Worm (Caenorhabditis elegans) whole organism, L3 larva: ENCODE data around the gene ccpp-6.

ENCODE experiments used
- R02D3.7 ChIP-seq: fragments of 150-350 bp; optimal IDR thresholded peaks from 2 replicates; lab custom pipeline; 2014; ENCODE audit warnings: missing biosample characterization, missing genetic modification characterization
- ama-1 ChIP-seq: fragments of 150-350 bp; optimal IDR thresholded peaks from 2 replicates; lab custom pipeline; 2018
- ceh-16 ChIP-seq: sonication (generic microtip); optimal IDR thresholded peaks from 2 replicates; lab custom pipeline; 2017; ENCODE audit warnings: missing biosample characterization, missing genetic modification characterization
- ceh-28 ChIP-seq: fragments of 150-350 bp; optimal IDR thresholded peaks from 2 replicates; lab custom pipeline; 2014; ENCODE audit warnings: missing biosample characterization, missing genetic modification reagents, missing genetic modification characterization
- ceh-82 ChIP-seq: fragments of 150-350 bp; optimal IDR thresholded peaks from 2 replicates; lab custom pipeline; 2014; ENCODE audit warnings: missing biosample characterization, missing genetic modification characterization
- ceh-9 ChIP-seq: sonication (generic microtip); optimal IDR thresholded peaks from 2 replicates; lab custom pipeline; 2018; ENCODE audit warnings: missing biosample characterization, missing genetic modification characterization
- daf-12 ChIP-seq: fragments of 150-350 bp; optimal IDR thresholded peaks from 2 replicates; lab custom pipeline; 2014; ENCODE audit warnings: missing biosample characterization, missing genetic modification reagents, missing genetic modification characterization
- egl-27 ChIP-seq: sonication (generic microtip); optimal IDR thresholded peaks from 4 replicates; lab custom pipeline; 2017; ENCODE audit warnings: missing biosample characterization, missing genetic modification reagents, missing genetic modification characterization
- egl-5 ChIP-seq: fragments of 150-350 bp; optimal IDR thresholded peaks from 2 replicates; lab custom pipeline; 2017; ENCODE audit warnings: missing biosample characterization, missing genetic modification reagents, missing genetic modification characterization, inconsistent platforms
- elt-1 ChIP-seq: fragments of 150-350 bp; optimal IDR thresholded peaks from 2 replicates; lab custom pipeline; 2014; ENCODE audit warnings: missing biosample characterization, missing genetic modification characterization
- elt-2 ChIP-seq: sonication (generic microtip); optimal IDR thresholded peaks from 2 replicates; lab custom pipeline; 2016; ENCODE audit warnings: missing genetic modification reagents, mild to moderate bottlenecking, missing genetic modification characterization, missing compliant biosample characterization
- elt-3 ChIP-seq, 3 experiments: fragments of 150-350 bp in 1 of 3; sonication (generic microtip) in 2 of 3; optimal IDR thresholded peaks; 2 replicates in 2 of 3; 4 replicates in 1 of 3; lab custom pipeline; 2014 to 2017; ENCODE audit warnings: missing biosample characterization in 3 of 3, missing genetic modification characterization in 3 of 3
- eor-1 ChIP-seq, 2 experiments: fragments of 150-350 bp; optimal IDR thresholded peaks; 2 replicates each; lab custom pipeline; 2014 to 2018; ENCODE audit warnings: missing biosample characterization in 2 of 2, missing genetic modification characterization in 2 of 2
- fkh-10 ChIP-seq: sonication (generic microtip); optimal IDR thresholded peaks from 2 replicates; lab custom pipeline; 2017; ENCODE audit warnings: missing biosample characterization, missing genetic modification reagents, missing genetic modification characterization
- fkh-2 ChIP-seq: fragments of 150-350 bp; optimal IDR thresholded peaks from 2 replicates; lab custom pipeline; 2014; ENCODE audit warnings: missing biosample characterization, missing genetic modification reagents, missing genetic modification characterization
- fos-1 ChIP-seq: fragments of 150-350 bp; optimal IDR thresholded peaks from 2 replicates; lab custom pipeline; 2014; ENCODE audit warnings: missing biosample characterization, missing genetic modification characterization
- jun-1 ChIP-seq: fragments of 150-350 bp; optimal IDR thresholded peaks from 2 replicates; lab custom pipeline; 2014; ENCODE audit warnings: missing biosample characterization, missing genetic modification reagents, missing genetic modification characterization
- lin-15B ChIP-seq: fragments of 150-350 bp; optimal IDR thresholded peaks from 2 replicates; lab custom pipeline; 2014; ENCODE audit warnings: missing biosample characterization, missing genetic modification characterization
- lin-39 ChIP-seq: fragments of 150-350 bp; optimal IDR thresholded peaks from 2 replicates; lab custom pipeline; 2018; ENCODE audit warnings: missing biosample characterization, missing genetic modification reagents, missing genetic modification characterization
- lsy-12 ChIP-seq: sonication (generic microtip); optimal IDR thresholded peaks from 2 replicates; lab custom pipeline; 2016; ENCODE audit warnings: mild to moderate bottlenecking, missing genetic modification characterization, missing compliant biosample characterization
- mml-1 ChIP-seq: fragments of 150-350 bp; sonication (generic microtip); optimal IDR thresholded peaks from 3 replicates; lab custom pipeline; 2014; ENCODE audit warnings: missing biosample characterization, missing genetic modification characterization
- nfya-1 ChIP-seq: sonication (generic microtip); optimal IDR thresholded peaks from 2 replicates; lab custom pipeline; 2017; ENCODE audit warnings: missing genetic modification characterization, mild to moderate bottlenecking, missing compliant biosample characterization, antibody characterized with exemption, moderate library complexity; ENCODE audit not compliant: insufficient read depth
- nhr-11 ChIP-seq: fragments of 150-350 bp; optimal IDR thresholded peaks from 2 replicates; lab custom pipeline; 2014; ENCODE audit warnings: missing biosample characterization, missing genetic modification characterization
- nhr-12 ChIP-seq: fragments of 150-350 bp; optimal IDR thresholded peaks from 2 replicates; lab custom pipeline; 2014; ENCODE audit warnings: missing biosample characterization, missing genetic modification characterization
- nhr-237 ChIP-seq: fragments of 150-350 bp; optimal IDR thresholded peaks from 2 replicates; lab custom pipeline; 2014; ENCODE audit warnings: missing biosample characterization, missing genetic modification characterization
- nhr-28 ChIP-seq: fragments of 150-350 bp; optimal IDR thresholded peaks from 2 replicates; lab custom pipeline; 2014; ENCODE audit warnings: missing biosample characterization, missing genetic modification characterization
- nhr-43 ChIP-seq: sonication (generic microtip); optimal IDR thresholded peaks from 2 replicates; lab custom pipeline; 2016; ENCODE audit warnings: mild to moderate bottlenecking, missing genetic modification characterization, missing compliant biosample characterization; ENCODE audit not compliant: poor library complexity, severe bottlenecking
- nhr-67 ChIP-seq: fragments of 150-350 bp; optimal IDR thresholded peaks from 2 replicates; lab custom pipeline; 2014; ENCODE audit warnings: missing biosample characterization, missing genetic modification characterization
- nhr-76 ChIP-seq: fragments of 150-350 bp; sonication (generic microtip); optimal IDR thresholded peaks from 5 replicates; lab custom pipeline; 2014; ENCODE audit warnings: missing biosample characterization, missing genetic modification characterization
- pha-4 ChIP-seq: fragments of 150-350 bp; optimal IDR thresholded peaks from 2 replicates; lab custom pipeline; 2014; ENCODE audit warnings: missing biosample characterization, missing genetic modification reagents, missing genetic modification characterization
- pqm-1 ChIP-seq: fragments of 150-350 bp; optimal IDR thresholded peaks from 2 replicates; lab custom pipeline; 2017; ENCODE audit warnings: missing biosample characterization, missing genetic modification characterization, inconsistent platforms
- sea-2 ChIP-seq: fragments of 150-350 bp; sonication (generic microtip); optimal IDR thresholded peaks from 4 replicates; lab custom pipeline; 2014; ENCODE audit warnings: missing biosample characterization, missing genetic modification reagents, missing genetic modification characterization
- skn-1 ChIP-seq: fragments of 150-350 bp; optimal IDR thresholded peaks from 2 replicates; lab custom pipeline; 2014; ENCODE audit warnings: missing biosample characterization, missing genetic modification characterization
- snpc-4 ChIP-seq: fragments of 150-350 bp; optimal IDR thresholded peaks from 2 replicates; lab custom pipeline; 2014; ENCODE audit warnings: missing biosample characterization, missing genetic modification characterization
- tbx-2 ChIP-seq: sonication (generic microtip); optimal IDR thresholded peaks from 2 replicates; lab custom pipeline; 2016; ENCODE audit warnings: mild to moderate bottlenecking, missing genetic modification characterization, missing compliant biosample characterization
- unc-39 ChIP-seq: sonication (generic microtip); optimal IDR thresholded peaks from 4 replicates; lab custom pipeline; 2017; ENCODE audit warnings: missing biosample characterization, missing genetic modification characterization
- unc-62 ChIP-seq: fragments of 150-350 bp; sonication (generic microtip); optimal IDR thresholded peaks from 4 replicates; lab custom pipeline; 2014; ENCODE audit warnings: missing biosample characterization, missing genetic modification reagents, missing genetic modification characterization
- zag-1 ChIP-seq: fragments of 150-350 bp; optimal IDR thresholded peaks from 2 replicates; lab custom pipeline; 2014; ENCODE audit warnings: missing biosample characterization, missing genetic modification characterization
- ztf-4 ChIP-seq: fragments of 150-350 bp; optimal IDR thresholded peaks from 2 replicates; lab custom pipeline; 2014; ENCODE audit warnings: missing biosample characterization, missing genetic modification characterization

Gene ccpp-6

DNA sequence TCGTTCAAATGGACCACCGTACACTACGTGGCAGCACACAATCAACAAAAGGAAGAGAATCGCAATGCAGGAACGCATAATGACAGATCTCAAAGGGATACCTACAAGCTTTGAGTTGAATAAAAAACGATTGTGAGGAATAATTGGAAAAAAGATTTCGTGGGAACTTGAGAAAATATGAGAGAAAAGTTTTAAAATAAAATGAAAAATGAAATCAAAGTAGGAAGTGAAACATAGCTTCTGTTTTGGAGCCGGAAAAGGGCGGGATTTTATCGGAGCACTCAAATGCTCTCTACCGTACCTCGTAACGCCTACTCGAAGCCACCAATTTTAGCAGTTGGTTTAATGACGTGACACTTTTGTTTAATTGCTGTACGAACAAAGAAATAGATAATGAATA lies 42.3 kb downstream of the ccpp-6 start, which contains the start of gene F09E5.14:
Gene F09E5.14, minus strand, starts transcription at position 101 of the 400 bp plus-strand sequence.
- TF ChIP-seq eor-1 (tag; optimal IDR thresholded peaks at IDR 0.05; lab: Kevin White, UChicago) (no peak), fkh-10 (GFP tag; lab: Kevin White, UChicago) (no peak), lsy-12 (no peak), egl-27 (no peak), jun-1 (tag; lab: Kevin White, UChicago) (no peak), unc-39 (tag; lab: Kevin White, UChicago) (no peak), pha-4 (tag; lab: Kevin White, UChicago) (no peak), lin-39 (tag; lab: Kevin White, UChicago) (no peak), fos-1 (tag; lab: Kevin White, UChicago) (no peak), ceh-82 (no peak), ztf-4 (tag; lab: Kevin White, UChicago) (no peak), nhr-12 (tag; lab: Kevin White, UChicago) (no peak), mml-1 (no peak), pqm-1 (no peak), zag-1 (tag; lab: Kevin White, UChicago) (no peak)

DNA sequence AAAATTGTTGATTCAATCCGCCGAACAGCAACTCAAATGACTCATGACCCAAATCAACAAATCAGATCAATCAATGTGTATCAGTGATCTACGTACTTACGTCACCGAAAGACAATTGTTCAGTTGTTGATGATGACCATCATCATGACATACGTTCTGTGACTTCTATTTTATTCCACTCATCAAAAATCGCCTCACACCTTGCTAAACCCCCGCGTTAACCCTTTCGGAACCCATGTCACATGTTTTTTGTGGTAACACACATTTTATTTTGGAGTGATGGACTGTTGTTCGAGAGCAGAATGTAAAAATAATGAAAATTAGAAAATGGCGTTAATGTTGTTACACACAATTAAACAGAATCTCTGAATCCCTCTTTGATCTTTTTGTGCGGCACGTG lies 44.7 kb downstream of the ccpp-6 start:
- no peak for TF ChIP-seq lin-15B
- TF ChIP-seq egl-27, result no peak
- no peak for TF ChIP-seq fkh-10 (GFP tag; lab: Kevin White, UChicago)
- no peak for TF ChIP-seq pha-4 (tag; lab: Kevin White, UChicago)
- TF ChIP-seq ceh-28 (tag; lab: Kevin White, UChicago), result no peak
- TF ChIP-seq, all 47 proteins: peak for 0

DNA sequence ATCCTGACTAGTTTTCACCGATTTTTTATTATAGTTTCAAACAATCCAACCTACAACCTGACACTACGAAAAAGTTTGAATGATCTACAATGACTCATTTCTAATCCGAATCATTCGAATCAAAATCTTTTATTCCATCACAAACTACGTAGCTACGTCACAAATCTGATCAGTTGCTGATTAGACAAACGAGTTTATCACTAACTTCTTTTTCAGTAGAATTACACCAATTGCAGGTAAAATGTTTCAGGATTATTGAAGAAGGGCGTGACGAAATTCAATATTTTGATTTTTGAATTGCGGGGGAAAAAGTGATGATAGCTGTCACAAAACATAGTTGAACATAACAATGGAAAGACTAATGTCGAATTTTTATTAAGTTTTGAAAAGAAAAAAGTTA lies 45.5 kb downstream of the ccpp-6 start:
- no peak for TF ChIP-seq elt-3 (tag; optimal IDR thresholded peaks at IDR 0.05; lab: Kevin White, UChicago)
- no peak for TF ChIP-seq nfya-1
- no peak for TF ChIP-seq unc-62 (GFP tag; lab: Kevin White, UChicago)
- no peak for TF ChIP-seq R02D3.7
- no peak for TF ChIP-seq nhr-11
- TF ChIP-seq nhr-12 (tag; lab: Kevin White, UChicago), result no peak
- TF ChIP-seq skn-1 (tag; lab: Kevin White, UChicago), result no peak
- no peak for TF ChIP-seq snpc-4 (tag; lab: Kevin White, UChicago)
- no peak for TF ChIP-seq ama-1 (lab: Kevin White, UChicago)
- no peak for TF ChIP-seq nhr-76
- TF ChIP-seq nhr-237, result no peak
- no peak for TF ChIP-seq pqm-1
- no peak for TF ChIP-seq ceh-82
- no peak for TF ChIP-seq ceh-28 (tag; lab: Kevin White, UChicago)
- TF ChIP-seq unc-39 (tag; lab: Kevin White, UChicago), result no peak
- TF ChIP-seq lsy-12, result no peak
- TF ChIP-seq ztf-4 (tag; lab: Kevin White, UChicago), result no peak

DNA sequence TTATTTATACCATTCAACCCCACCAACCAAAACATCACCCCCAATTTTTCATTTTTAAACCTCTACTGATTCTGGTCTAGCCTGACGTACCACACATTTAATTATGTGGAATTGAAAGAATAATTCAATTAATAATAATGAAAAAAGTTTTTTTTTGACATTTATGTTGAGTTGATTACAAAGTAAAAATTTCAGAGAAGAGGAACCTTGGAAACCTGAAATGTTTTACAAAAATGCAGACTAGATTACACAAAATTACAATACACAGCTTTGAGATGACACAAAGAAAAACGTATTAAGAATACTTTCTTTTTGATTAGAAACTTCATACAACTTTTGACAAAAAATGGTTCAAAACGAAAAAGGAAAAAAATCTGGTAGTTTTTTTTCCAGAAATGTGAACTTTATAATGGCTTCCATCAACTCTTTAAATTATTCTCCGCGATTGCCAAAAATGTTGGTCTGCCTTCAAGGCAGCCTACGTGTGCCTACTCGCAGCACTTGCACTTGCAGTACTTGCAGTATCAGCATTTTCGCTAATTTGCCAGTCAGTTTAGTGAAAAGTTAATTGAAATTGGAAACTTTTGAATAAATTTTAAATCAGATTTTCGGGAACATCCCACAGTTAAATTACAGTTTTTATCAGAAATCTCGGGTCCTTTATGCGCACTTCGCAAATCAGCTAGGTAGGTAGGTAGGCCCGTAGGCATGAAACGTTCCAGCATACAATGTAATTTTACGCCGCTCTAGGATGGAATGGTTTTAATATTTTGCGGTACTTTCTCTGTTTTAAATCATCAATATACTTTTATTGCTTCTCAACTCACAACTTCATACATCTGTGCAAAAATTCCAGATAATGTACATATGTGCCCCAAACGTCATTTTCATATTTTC lies 46.2 kb downstream of the ccpp-6 start:
- peak; percentile 27 for TF ChIP-seq jun-1 (tag; lab: Kevin White, UChicago)
- TF ChIP-seq elt-2 (tag; lab: Kevin White, UChicago), result no peak
- TF ChIP-seq R02D3.7, result no peak
- no peak for TF ChIP-seq lin-39 (tag; lab: Kevin White, UChicago)
- peak; percentile 23 for TF ChIP-seq pha-4 (tag; lab: Kevin White, UChicago)
- TF ChIP-seq nfya-1, result no peak
- TF ChIP-seq skn-1 (tag; lab: Kevin White, UChicago), result no peak
- TF ChIP-seq ama-1 (lab: Kevin White, UChicago), result no peak
- no peak for TF ChIP-seq nhr-28
- TF ChIP-seq zag-1 (tag; lab: Kevin White, UChicago), result no peak
- no peak for TF ChIP-seq fkh-2 (tag; lab: Kevin White, UChicago)
- no peak for TF ChIP-seq nhr-43 (tag; lab: Kevin White, UChicago)
- no peak for TF ChIP-seq nhr-12 (tag; lab: Kevin White, UChicago)
- TF ChIP-seq fos-1 (tag; lab: Kevin White, UChicago), result peak; percentile 12
- no peak for TF ChIP-seq elt-3 (tag; optimal IDR thresholded peaks at IDR 0.05; lab: Kevin White, UChicago)
- TF ChIP-seq nhr-67, result no peak
- TF ChIP-seq ceh-9 (tag; lab: Kevin White, UChicago), result no peak
- TF ChIP-seq tbx-2, result no peak
- TF ChIP-seq nhr-76, result no peak
- peak; percentile 8 for TF ChIP-seq ceh-28 (tag; lab: Kevin White, UChicago)
- peak; percentile 40 for TF ChIP-seq lsy-12
- TF ChIP-seq unc-39 (tag; lab: Kevin White, UChicago), result no peak
- no peak for TF ChIP-seq pqm-1
- no peak for TF ChIP-seq ceh-16 (tag; lab: Kevin White, UChicago)
- no peak for TF ChIP-seq fkh-10 (GFP tag; lab: Kevin White, UChicago)
- TF ChIP-seq elt-1 (tag; lab: Kevin White, UChicago), result no peak
- TF ChIP-seq snpc-4 (tag; lab: Kevin White, UChicago), result no peak
- no peak for TF ChIP-seq sea-2 (GFP tag; lab: Kevin White, UChicago)
- TF ChIP-seq egl-5, result no peak
- no peak for TF ChIP-seq daf-12
- no peak for TF ChIP-seq nhr-237
- TF ChIP-seq, all 47 proteins: peak for 5
